Fruit fly (Drosophila melanogaster) whole organism, embryonic: ENCODE data around the gene CG14104.

Experiments used
- Ada2b ChIP-seq: fragments of 200-800 bp; sonication (Bioruptor generic); IDR thresholded peaks from 2 replicates; pipeline ENCODE4 v1.3.6; 2022; ENCODE audit warnings: missing biosample characterization, missing genetic modification characterization
- Atf-2 ChIP-seq: fragments of 200-800 bp; sonication (Bioruptor generic); optimal IDR thresholded peaks from 2 replicates; lab custom pipeline; 2016; ENCODE audit warnings: missing biosample characterization, missing genetic modification characterization
- Blimp-1 ChIP-seq: fragments of 200-800 bp; sonication (Bioruptor generic); optimal IDR thresholded peaks from 3 replicates; lab custom pipeline; 2018; ENCODE audit warnings: missing biosample characterization, missing genetic modification characterization, mild to moderate bottlenecking, moderate library complexity, missing genetic modification reagents
- CG11093 ChIP-seq: fragments of 200-800 bp; sonication (Bioruptor generic); IDR thresholded peaks from 3 replicates; pipeline ENCODE4 v1.3.6; 2022; ENCODE audit warnings: missing biosample characterization, missing genetic modification characterization
- CG11696 ChIP-seq: fragments of 200-800 bp; sonication (Bioruptor generic); IDR thresholded peaks from 2 replicates; pipeline ENCODE4 v1.3.6; 2022; ENCODE audit warnings: missing biosample characterization, missing genetic modification characterization
- CG11723 ChIP-seq: fragments of 200-800 bp; sonication (Bioruptor generic); optimal IDR thresholded peaks from 2 replicates; lab custom pipeline; 2017; ENCODE audit warnings: missing biosample characterization, mild to moderate bottlenecking, missing genetic modification characterization
- CG12104 ChIP-seq: fragments of 200-800 bp; sonication (Bioruptor generic); optimal IDR thresholded peaks from 3 replicates; lab custom pipeline; 2016; ENCODE audit warnings: missing biosample characterization, missing genetic modification characterization
- CG12391 ChIP-seq: fragments of 200-800 bp; sonication (Bioruptor generic); optimal IDR thresholded peaks from 3 replicates; lab custom pipeline; 2018; ENCODE audit warnings: missing biosample characterization, mild to moderate bottlenecking, missing genetic modification characterization, moderate library complexity
- CG1529 ChIP-seq: fragments of 200-800 bp; sonication (Bioruptor generic); optimal IDR thresholded peaks from 3 replicates; lab custom pipeline; 2018; ENCODE audit warnings: missing biosample characterization, missing genetic modification characterization
- CG16815 ChIP-seq: fragments of 200-800 bp; sonication (Bioruptor generic); optimal IDR thresholded peaks from 3 replicates; lab custom pipeline; 2017; ENCODE audit warnings: missing biosample characterization, mild to moderate bottlenecking, missing genetic modification characterization
- CG17359 ChIP-seq: fragments of 200-800 bp; sonication (Bioruptor generic); optimal IDR thresholded peaks from 3 replicates; lab custom pipeline; 2018; ENCODE audit warnings: missing biosample characterization, mild to moderate bottlenecking, missing genetic modification characterization, moderate library complexity
- CG17361 ChIP-seq: fragments of 200-800 bp; sonication (Bioruptor generic); IDR thresholded peaks from 3 replicates; pipeline ENCODE4 v1.3.6; 2022; ENCODE audit warnings: missing biosample characterization, missing genetic modification characterization
- CG17612 ChIP-seq: fragments of 200-800 bp; sonication (Bioruptor generic); IDR thresholded peaks from 2 replicates; pipeline ENCODE4 v1.3.6; 2022; ENCODE audit warnings: missing biosample characterization, missing genetic modification characterization
- CG30403 ChIP-seq: fragments of 200-800 bp; sonication (Bioruptor generic); optimal IDR thresholded peaks from 3 replicates; lab custom pipeline; 2016; ENCODE audit warnings: missing biosample characterization, missing genetic modification characterization
- CG31388 ChIP-seq: fragments of 200-800 bp; sonication (Bioruptor generic); optimal IDR thresholded peaks from 2 replicates; lab custom pipeline; 2016; ENCODE audit warnings: missing biosample characterization, missing genetic modification characterization
- CG3163 ChIP-seq: fragments of 200-800 bp; sonication (Bioruptor generic); optimal IDR thresholded peaks from 3 replicates; lab custom pipeline; 2016; ENCODE audit warnings: missing biosample characterization, missing genetic modification characterization
- CG32532 ChIP-seq: fragments of 200-800 bp; sonication (Bioruptor generic); IDR thresholded peaks from 2 replicates; pipeline ENCODE4 v1.3.6; 2022; ENCODE audit warnings: missing biosample characterization, missing genetic modification characterization
- CG4707 ChIP-seq: fragments of 200-800 bp; sonication (Bioruptor generic); optimal IDR thresholded peaks from 2 replicates; lab custom pipeline; 2018; ENCODE audit warnings: missing biosample characterization, mild to moderate bottlenecking, missing genetic modification characterization, moderate library complexity
- CG7357 ChIP-seq: fragments of 200-800 bp; sonication (Bioruptor generic); IDR thresholded peaks from 3 replicates; pipeline ENCODE4 v1.3.6; 2022; ENCODE audit warnings: missing biosample characterization, missing genetic modification characterization
- CG7786 ChIP-seq: fragments of 200-800 bp; sonication (Bioruptor generic); optimal IDR thresholded peaks from 2 replicates; lab custom pipeline; 2016; ENCODE audit warnings: missing biosample characterization, missing genetic modification characterization
- CG8478 ChIP-seq: fragments of >200 bp; optimal IDR thresholded peaks from 2 replicates; lab custom pipeline; 2018
- CG8765 ChIP-seq: fragments of 200-800 bp; sonication (Bioruptor generic); IDR thresholded peaks from 2 replicates; pipeline ENCODE4 v1.3.6; 2022; ENCODE audit warnings: missing biosample characterization, missing genetic modification characterization
- Dfd ChIP-seq, 2 experiments: fragments of >200 bp; optimal IDR thresholded peaks; 2 replicates each; lab custom pipeline; 2017; ENCODE audit warnings: missing biosample characterization in 2 of 2, missing genetic modification characterization in 2 of 2
- Dll ChIP-seq: fragments of 200-800 bp; sonication (Bioruptor generic); IDR thresholded peaks from 4 replicates; pipeline ENCODE4 v1.3.6; 2022; ENCODE audit warnings: missing biosample characterization, missing genetic modification characterization; ENCODE audit not compliant: partially characterized antibody
- Dp ChIP-seq: fragments of 200-800 bp; sonication (Bioruptor generic); optimal IDR thresholded peaks from 2 replicates; lab custom pipeline; 2018; ENCODE audit warnings: missing biosample characterization, mild to moderate bottlenecking, missing genetic modification characterization, moderate library complexity
- Dref ChIP-seq: fragments of 200-800 bp; sonication (Bioruptor generic); IDR thresholded peaks from 2 replicates; pipeline ENCODE4 v1.3.6; 2022; ENCODE audit warnings: missing biosample characterization, missing genetic modification characterization
- Fer3 ChIP-seq: fragments of 200-800 bp; sonication (Bioruptor generic); optimal IDR thresholded peaks from 2 replicates; lab custom pipeline; 2018; ENCODE audit warnings: missing biosample characterization, mild to moderate bottlenecking, missing genetic modification characterization, moderate library complexity
- HLHmδ ChIP-seq: fragments of 200-800 bp; sonication (Bioruptor generic); optimal IDR thresholded peaks from 2 replicates; lab custom pipeline; 2018; ENCODE audit warnings: missing biosample characterization, mild to moderate bottlenecking, missing genetic modification characterization, moderate library complexity
- Hand ChIP-seq: fragments of 200-800 bp; sonication (Bioruptor generic); optimal IDR thresholded peaks from 2 replicates; lab custom pipeline; 2017; ENCODE audit warnings: mild to moderate bottlenecking, missing biosample characterization, missing genetic modification reagents, missing genetic modification characterization
- MTF-1 ChIP-seq: fragments of 200-800 bp; sonication (Bioruptor generic); optimal IDR thresholded peaks from 2 replicates; lab custom pipeline; 2018; ENCODE audit warnings: missing biosample characterization, mild to moderate bottlenecking, missing genetic modification characterization, borderline replicate concordance
- Mrtf ChIP-seq: fragments of 200-800 bp; sonication (Bioruptor generic); IDR thresholded peaks from 3 replicates; pipeline ENCODE4 v1.3.6; 2022; ENCODE audit warnings: missing biosample characterization, missing genetic modification characterization
- Myb ChIP-seq: fragments of 200-800 bp; sonication (Bioruptor generic); optimal IDR thresholded peaks from 2 replicates; lab custom pipeline; 2016; ENCODE audit warnings: missing biosample characterization, missing genetic modification characterization
- Scr ChIP-seq: fragments of 200-800 bp; sonication (Bioruptor generic); IDR thresholded peaks from 2 replicates; pipeline ENCODE4 v1.3.6; 2022; ENCODE audit warnings: missing biosample characterization, missing genetic modification characterization; ENCODE audit not compliant: partially characterized antibody
- Ssrp ChIP-seq: fragments of 200-800 bp; sonication (Bioruptor generic); optimal IDR thresholded peaks from 2 replicates; lab custom pipeline; 2018; ENCODE audit warnings: missing biosample characterization, mild to moderate bottlenecking, missing genetic modification characterization, moderate library complexity
- ara ChIP-seq: fragments of 200-800 bp; sonication (Bioruptor generic); IDR thresholded peaks from 2 replicates; pipeline ENCODE4 v1.3.6; 2022; ENCODE audit warnings: missing biosample characterization, missing genetic modification characterization
- chif ChIP-seq, 2 experiments: fragments of 200-800 bp; sonication (Bioruptor generic); optimal IDR thresholded peaks; 3 replicates each; lab custom pipeline; 2016; ENCODE audit warnings: missing biosample characterization in 2 of 2, missing genetic modification characterization in 2 of 2
- exex ChIP-seq: fragments of 200-800 bp; sonication (Bioruptor generic); optimal IDR thresholded peaks from 4 replicates; lab custom pipeline; 2018; ENCODE audit warnings: missing biosample characterization, mild to moderate bottlenecking, missing genetic modification characterization, moderate library complexity
- h ChIP-seq: fragments of >200 bp; optimal IDR thresholded peaks from 2 replicates; lab custom pipeline; 2017
- mirr ChIP-seq: fragments of 200-800 bp; sonication (Bioruptor generic); optimal IDR thresholded peaks from 3 replicates; lab custom pipeline; 2018; ENCODE audit warnings: missing biosample characterization, mild to moderate bottlenecking, missing genetic modification characterization
- p53 ChIP-seq: fragments of 200-800 bp; sonication (Bioruptor generic); optimal IDR thresholded peaks from 2 replicates; lab custom pipeline; 2016; ENCODE audit warnings: missing biosample characterization, missing genetic modification characterization
- pzg ChIP-seq: fragments of 200-800 bp; sonication (Bioruptor generic); optimal IDR thresholded peaks from 3 replicates; lab custom pipeline; 2018; ENCODE audit warnings: missing biosample characterization, mild to moderate bottlenecking, missing genetic modification characterization, moderate library complexity
- repo ChIP-seq: fragments of 200-800 bp; sonication (Bioruptor generic); optimal IDR thresholded peaks from 2 replicates; lab custom pipeline; 2016; ENCODE audit warnings: missing biosample characterization, missing genetic modification characterization
- ro ChIP-seq: fragments of 200-800 bp; sonication (Bioruptor generic); IDR thresholded peaks from 2 replicates; pipeline ENCODE4 v1.3.6; 2022; ENCODE audit warnings: missing biosample characterization, missing genetic modification characterization
- sd ChIP-seq: fragments of 200-800 bp; sonication (Bioruptor generic); optimal IDR thresholded peaks from 3 replicates; lab custom pipeline; 2018; ENCODE audit warnings: missing biosample characterization, mild to moderate bottlenecking, missing genetic modification characterization, moderate library complexity
- slbo ChIP-seq: fragments of 200-800 bp; sonication (Bioruptor generic); IDR thresholded peaks from 2 replicates; pipeline ENCODE4 v1.3.6; 2022; ENCODE audit warnings: missing biosample characterization, missing genetic modification characterization
- ssp ChIP-seq: fragments of 200-800 bp; sonication (Bioruptor generic); IDR thresholded peaks from 2 replicates; pipeline ENCODE4 v1.3.6; 2022; ENCODE audit warnings: missing biosample characterization, missing genetic modification characterization
- toy ChIP-seq: fragments of 200-800 bp; sonication (Bioruptor generic); IDR thresholded peaks from 2 replicates; pipeline ENCODE4 v1.3.6; 2022; ENCODE audit warnings: missing biosample characterization, missing genetic modification characterization
- trh ChIP-seq: fragments of 200-800 bp; sonication (Bioruptor generic); optimal IDR thresholded peaks from 2 replicates; lab custom pipeline; 2016; ENCODE audit warnings: missing biosample characterization, missing genetic modification characterization
- vnd ChIP-seq: fragments of 200-800 bp; sonication (Bioruptor generic); IDR thresholded peaks from 3 replicates; pipeline ENCODE4 v1.3.6; 2022; ENCODE audit warnings: missing biosample characterization, missing genetic modification characterization; ENCODE audit not compliant: partially characterized antibody
- wdn ChIP-seq: fragments of 200-800 bp; sonication (Bioruptor generic); IDR thresholded peaks from 2 replicates; pipeline ENCODE4 v1.3.6; 2022; ENCODE audit warnings: missing biosample characterization, missing genetic modification characterization
- yki ChIP-seq: fragments of >200 bp; optimal IDR thresholded peaks from 3 replicates; lab custom pipeline; 2018
- zen2 ChIP-seq: fragments of 200-800 bp; sonication (Bioruptor generic); IDR thresholded peaks from 3 replicates; pipeline ENCODE4 v1.3.6; 2022; ENCODE audit warnings: missing biosample characterization, missing genetic modification characterization; ENCODE audit not compliant: partially characterized antibody
- zfh2 ChIP-seq: fragments of 200-800 bp; sonication (Bioruptor generic); optimal IDR thresholded peaks from 2 replicates; lab custom pipeline; 2016; ENCODE audit warnings: missing biosample characterization, missing genetic modification characterization

CG14104 gene

dm6 chr3L:19787632-19788031, 19.4 kb downstream of the CG14104 start (continued):
- TF ChIP-seq mirr (GFP tag; lab: Kevin White, UChicago) (peak; percentile 40), vnd (GFP tag; lab: Robert Waterston, UW) (no peak), ssp (GFP tag; lab: Robert Waterston, UW) (no peak), CG31388 (no peak), Scr (GFP tag; lab: Robert Waterston, UW) (no peak), ro (GFP tag; lab: Robert Waterston, UW) (no peak), HLHmδ (GFP tag; lab: Kevin White, UChicago) (no peak), CG12391 (tag; lab: Kevin White, UChicago) (no peak), Dfd (GFP tag; optimal IDR thresholded peaks at IDR 0.05; lab: Kevin White, UChicago) (no peak), CG16815 (GFP tag; lab: Kevin White, UChicago) (no peak), CG3163 (GFP tag; lab: Kevin White, UChicago) (no peak), CG30403 (GFP tag; lab: Kevin White, UChicago) (no peak), Blimp-1 (GFP tag; lab: Kevin White, UChicago) (no peak), Atf-2 (GFP tag; lab: Kevin White, UChicago) (no peak), CG12104 (GFP tag; lab: Kevin White, UChicago) (no peak), Hand (GFP tag; lab: Kevin White, UChicago) (no peak), Dll (GFP tag; lab: Robert Waterston, UW) (no peak), CG7786 (GFP tag; lab: Kevin White, UChicago) (no peak), CG8478 (lab: Kevin White, UChicago) (no peak), CG1529 (GFP tag; lab: Kevin White, UChicago) (no peak), Dref (no peak), CG17359 (tag; lab: Kevin White, UChicago) (no peak), wdn (GFP tag; lab: Robert Waterston, UW) (no peak), CG17612 (GFP tag; lab: Robert Waterston, UW) (no peak), h (no peak), Dp (GFP tag; lab: Kevin White, UChicago) (no peak), CG7357 (GFP tag; lab: Robert Waterston, UW) (no peak), CG4707 (GFP tag; lab: Kevin White, UChicago) (no peak), repo (GFP tag; lab: Kevin White, UChicago) (no peak), CG11093 (GFP tag; lab: Robert Waterston, UW) (no peak), CG8765 (no peak), trh (no peak), zfh2 (GFP tag; lab: Kevin White, UChicago) (no peak), Fer3 (tag; lab: Kevin White, UChicago) (no peak), CG17361 (GFP tag; lab: Robert Waterston, UW) (no peak), sd (tag; lab: Kevin White, UChicago) (no peak), pzg (GFP tag; lab: Kevin White, UChicago) (no peak), Myb (GFP tag; lab: Kevin White, UChicago) (no peak), toy (GFP tag; lab: Robert Waterston, UW) (no peak), MTF-1 (GFP tag; lab: Kevin White, UChicago) (no peak), CG11723 (no peak), p53 (GFP tag; lab: Kevin White, UChicago) (no peak), chif (GFP tag; optimal IDR thresholded peaks at IDR 0.05; lab: Kevin White, UChicago) (no peak), exex (tag; lab: Kevin White, UChicago) (peak; percentile 50), slbo (GFP tag; lab: Robert Waterston, UW) (no peak), ara (GFP tag; lab: Robert Waterston, UW) (no peak), yki (lab: Kevin White, UChicago) (no peak), zen2 (GFP tag; lab: Robert Waterston, UW) (no peak), Mrtf (no peak), CG11696 (GFP tag; lab: Robert Waterston, UW) (no peak), Ssrp (tag; lab: Kevin White, UChicago) (no peak), CG32532 (GFP tag; lab: Robert Waterston, UW) (0 out of 2 replicates have a peak, but pooled peaks have one; percentile 7), Ada2b (GFP tag; lab: Robert Waterston, UW) (no peak)
